Fruit fly (Drosophila melanogaster) whole organism, embryonic: ENCODE data around the gene Polr2I.

Source experiments
- Blimp-1 ChIP-seq: fragments of 200-800 bp; sonication (Bioruptor generic); optimal IDR thresholded peaks from 3 replicates; lab custom pipeline; 2018; ENCODE audit warnings: missing biosample characterization, missing genetic modification characterization, mild to moderate bottlenecking, moderate library complexity, missing genetic modification reagents
- Bteb2 ChIP-seq: fragments of 200-800 bp; sonication (Bioruptor generic); optimal IDR thresholded peaks from 2 replicates; lab custom pipeline; 2016; ENCODE audit warnings: missing biosample characterization, missing genetic modification characterization
- CG10209 ChIP-seq: fragments of 200-800 bp; sonication (Bioruptor generic); optimal IDR thresholded peaks from 3 replicates; lab custom pipeline; 2017; ENCODE audit warnings: missing biosample characterization, mild to moderate bottlenecking, missing genetic modification characterization, missing genetic modification reagents
- CG14667 ChIP-seq: fragments of 200-800 bp; sonication (Bioruptor generic); IDR thresholded peaks from 2 replicates; pipeline ENCODE4 v1.3.6; 2022; ENCODE audit warnings: missing biosample characterization, missing genetic modification characterization
- CG15073 ChIP-seq: fragments of 200-800 bp; sonication (Bioruptor generic); optimal IDR thresholded peaks from 2 replicates; lab custom pipeline; 2016; ENCODE audit warnings: missing biosample characterization, missing genetic modification characterization
- CG15514 ChIP-seq: fragments of 200-800 bp; sonication (Bioruptor generic); optimal IDR thresholded peaks from 3 replicates; lab custom pipeline; 2017; ENCODE audit warnings: missing biosample characterization, missing genetic modification characterization, mild to moderate bottlenecking, moderate library complexity, missing genetic modification reagents
- CG17328 ChIP-seq: fragments of 200-800 bp; sonication (Bioruptor generic); IDR thresholded peaks from 2 replicates; pipeline ENCODE4 v1.3.6; 2022; ENCODE audit warnings: missing biosample characterization, missing genetic modification characterization
- CG17612 ChIP-seq: fragments of 200-800 bp; sonication (Bioruptor generic); IDR thresholded peaks from 2 replicates; pipeline ENCODE4 v1.3.6; 2022; ENCODE audit warnings: missing biosample characterization, missing genetic modification characterization
- CG18599 ChIP-seq: fragments of 200-800 bp; sonication (Bioruptor generic); optimal IDR thresholded peaks from 3 replicates; lab custom pipeline; 2017; ENCODE audit warnings: missing biosample characterization, missing genetic modification characterization, mild to moderate bottlenecking, moderate library complexity, missing genetic modification reagents
- CG18619 ChIP-seq: fragments of 200-800 bp; sonication (Bioruptor generic); optimal IDR thresholded peaks from 3 replicates; lab custom pipeline; 2017; ENCODE audit warnings: missing biosample characterization, mild to moderate bottlenecking, missing genetic modification characterization
- CG18764 ChIP-seq: fragments of 200-800 bp; sonication (Bioruptor generic); optimal IDR thresholded peaks from 3 replicates; lab custom pipeline; 2016; ENCODE audit warnings: missing biosample characterization, missing genetic modification characterization
- CG3065 ChIP-seq: fragments of 200-800 bp; sonication (Bioruptor generic); optimal IDR thresholded peaks from 2 replicates; lab custom pipeline; 2016; ENCODE audit warnings: missing biosample characterization, missing genetic modification characterization
- CG31441 ChIP-seq: fragments of 200-800 bp; sonication (Bioruptor generic); IDR thresholded peaks from 2 replicates; pipeline ENCODE4 v1.3.6; 2022; ENCODE audit warnings: missing biosample characterization, missing genetic modification characterization
- CG34224 ChIP-seq: fragments of 200-800 bp; sonication (Bioruptor generic); IDR thresholded peaks from 3 replicates; pipeline ENCODE4 v1.3.6; 2022; ENCODE audit warnings: missing biosample characterization, missing genetic modification characterization; ENCODE audit not compliant: partially characterized antibody
- CG4282 ChIP-seq: fragments of 200-800 bp; sonication (Bioruptor generic); optimal IDR thresholded peaks from 2 replicates; lab custom pipeline; 2016; ENCODE audit warnings: missing biosample characterization, missing genetic modification characterization
- CG7556 ChIP-seq: fragments of 200-800 bp; sonication (Bioruptor generic); optimal IDR thresholded peaks from 2 replicates; lab custom pipeline; 2017; ENCODE audit warnings: missing biosample characterization, mild to moderate bottlenecking, missing genetic modification characterization
- CG7963 ChIP-seq: fragments of 200-800 bp; sonication (Bioruptor generic); IDR thresholded peaks from 3 replicates; pipeline ENCODE4 v1.3.6; 2022; ENCODE audit warnings: missing biosample characterization, missing genetic modification characterization; ENCODE audit not compliant: partially characterized antibody
- CG8478 ChIP-seq: fragments of >200 bp; optimal IDR thresholded peaks from 2 replicates; lab custom pipeline; 2018
- CG9797 ChIP-seq: fragments of 200-800 bp; sonication (Bioruptor generic); optimal IDR thresholded peaks from 3 replicates; lab custom pipeline; 2018; ENCODE audit warnings: missing biosample characterization, mild to moderate bottlenecking, missing genetic modification characterization
- CG9932 ChIP-seq: fragments of 200-800 bp; sonication (Bioruptor generic); IDR thresholded peaks from 2 replicates; pipeline ENCODE4 v1.3.6; 2022; ENCODE audit warnings: missing biosample characterization, missing genetic modification characterization
- D19B ChIP-seq: fragments of 200-800 bp; sonication (Bioruptor generic); optimal IDR thresholded peaks from 2 replicates; lab custom pipeline; 2017; ENCODE audit warnings: missing biosample characterization, mild to moderate bottlenecking, missing genetic modification characterization
- Doc3 ChIP-seq: fragments of 200-800 bp; sonication (Bioruptor generic); IDR thresholded peaks from 3 replicates; pipeline ENCODE4 v1.3.6; 2022; ENCODE audit warnings: missing biosample characterization, missing genetic modification characterization; ENCODE audit not compliant: partially characterized antibody
- Dref ChIP-seq: fragments of 200-800 bp; sonication (Bioruptor generic); IDR thresholded peaks from 2 replicates; pipeline ENCODE4 v1.3.6; 2022; ENCODE audit warnings: missing biosample characterization, missing genetic modification characterization
- Ets97D ChIP-seq: fragments of 200-800 bp; sonication (Bioruptor generic); optimal IDR thresholded peaks from 3 replicates; lab custom pipeline; 2016; ENCODE audit warnings: missing biosample characterization, missing genetic modification characterization
- HLH4C ChIP-seq: fragments of 200-800 bp; sonication (Bioruptor generic); IDR thresholded peaks from 3 replicates; pipeline ENCODE4 v1.3.6; 2022; ENCODE audit warnings: missing biosample characterization, missing genetic modification characterization; ENCODE audit not compliant: partially characterized antibody
- Hr3 ChIP-seq: fragments of 200-800 bp; sonication (Bioruptor generic); optimal IDR thresholded peaks from 3 replicates; lab custom pipeline; 2016; ENCODE audit warnings: missing biosample characterization, missing genetic modification characterization
- Nf-YA ChIP-seq: fragments of 200-800 bp; sonication (Bioruptor generic); IDR thresholded peaks from 2 replicates; pipeline ENCODE4 v1.3.6; 2022; ENCODE audit warnings: missing biosample characterization, missing genetic modification characterization
- Six4 ChIP-seq: fragments of 200-800 bp; sonication (Bioruptor generic); optimal IDR thresholded peaks from 2 replicates; lab custom pipeline; 2016; ENCODE audit warnings: missing biosample characterization, missing genetic modification characterization
- Sry-δ ChIP-seq: fragments of 200-800 bp; sonication (Bioruptor generic); optimal IDR thresholded peaks from 2 replicates; lab custom pipeline; 2016; ENCODE audit warnings: missing biosample characterization, missing genetic modification characterization
- Taf1 ChIP-seq: fragments of 200-800 bp; sonication (Bioruptor generic); IDR thresholded peaks from 2 replicates; pipeline ENCODE4 v1.3.6; 2022; ENCODE audit warnings: missing biosample characterization, missing genetic modification characterization
- ac ChIP-seq: fragments of 200-800 bp; sonication (Bioruptor generic); optimal IDR thresholded peaks from 3 replicates; lab custom pipeline; 2017; ENCODE audit warnings: missing biosample characterization, mild to moderate bottlenecking, missing genetic modification characterization
- ara ChIP-seq: fragments of 200-800 bp; sonication (Bioruptor generic); IDR thresholded peaks from 2 replicates; pipeline ENCODE4 v1.3.6; 2022; ENCODE audit warnings: missing biosample characterization, missing genetic modification characterization
- ci ChIP-seq: fragments of 200-800 bp; sonication (Bioruptor generic); IDR thresholded peaks from 3 replicates; pipeline ENCODE4 v1.3.6; 2022; ENCODE audit warnings: missing biosample characterization, missing genetic modification characterization
- dysf ChIP-seq: fragments of 200-800 bp; sonication (Bioruptor generic); IDR thresholded peaks from 3 replicates; pipeline ENCODE4 v1.3.6; 2022; ENCODE audit warnings: missing biosample characterization, missing genetic modification characterization
- fd102C ChIP-seq: fragments of 200-800 bp; sonication (Bioruptor generic); optimal IDR thresholded peaks from 2 replicates; lab custom pipeline; 2018; ENCODE audit warnings: missing biosample characterization, mild to moderate bottlenecking, missing genetic modification characterization, moderate library complexity
- gem ChIP-seq: fragments of 200-800 bp; sonication (Bioruptor generic); optimal IDR thresholded peaks from 2 replicates; lab custom pipeline; 2019; ENCODE audit warnings: missing biosample characterization, mild to moderate bottlenecking, missing genetic modification characterization, moderate library complexity
- gt ChIP-seq: fragments of 200-800 bp; sonication (Bioruptor generic); IDR thresholded peaks from 2 replicates; pipeline ENCODE4 v1.3.6; 2022; ENCODE audit warnings: missing biosample characterization, missing genetic modification characterization
- nerfin-1 ChIP-seq: fragments of 200-800 bp; sonication (Bioruptor generic); optimal IDR thresholded peaks from 3 replicates; lab custom pipeline; 2019; ENCODE audit warnings: missing biosample characterization, mild to moderate bottlenecking, missing genetic modification characterization, moderate library complexity
- onecut ChIP-seq: fragments of 200-800 bp; sonication (Bioruptor generic); IDR thresholded peaks from 2 replicates; pipeline ENCODE4 v1.3.6; 2022; ENCODE audit warnings: missing biosample characterization, missing genetic modification characterization
- psq ChIP-seq: fragments of 200-800 bp; sonication (Bioruptor generic); optimal IDR thresholded peaks from 2 replicates; lab custom pipeline; 2017; ENCODE audit warnings: missing biosample characterization, missing genetic modification characterization
- sens-2 ChIP-seq: fragments of 200-800 bp; sonication (Bioruptor generic); IDR thresholded peaks from 2 replicates; pipeline ENCODE4 v1.3.6; 2022; ENCODE audit warnings: missing biosample characterization, missing genetic modification characterization
- sima ChIP-seq: fragments of 200-800 bp; sonication (Bioruptor generic); optimal IDR thresholded peaks from 2 replicates; lab custom pipeline; 2016; ENCODE audit warnings: missing biosample characterization, missing genetic modification characterization
- sisA ChIP-seq: fragments of 200-800 bp; sonication (Bioruptor generic); IDR thresholded peaks from 2 replicates; pipeline ENCODE4 v1.3.6; 2022; ENCODE audit warnings: missing biosample characterization, missing genetic modification characterization
- slp2 ChIP-seq: fragments of 200-800 bp; sonication (Bioruptor generic); optimal IDR thresholded peaks from 2 replicates; lab custom pipeline; 2016; ENCODE audit warnings: missing biosample characterization, missing genetic modification characterization
- tgo ChIP-seq: fragments of 200-800 bp; sonication (Bioruptor generic); IDR thresholded peaks from 3 replicates; pipeline ENCODE4 v1.3.6; 2022; ENCODE audit warnings: missing biosample characterization, missing genetic modification characterization
- trem ChIP-seq: fragments of 200-800 bp; optimal IDR thresholded peaks from 3 replicates; lab custom pipeline; 2019; ENCODE audit warnings: missing biosample characterization, mild to moderate bottlenecking, missing genetic modification characterization, moderate library complexity
- trh ChIP-seq: fragments of 200-800 bp; sonication (Bioruptor generic); optimal IDR thresholded peaks from 2 replicates; lab custom pipeline; 2016; ENCODE audit warnings: missing biosample characterization, missing genetic modification characterization
- twi ChIP-seq: fragments of 200-800 bp; optimal IDR thresholded peaks from 2 replicates; lab custom pipeline; 2019; ENCODE audit warnings: missing biosample characterization, mild to moderate bottlenecking, missing genetic modification characterization, moderate library complexity
- vvl ChIP-seq: fragments of 200-800 bp; sonication (Bioruptor generic); IDR thresholded peaks from 2 replicates; pipeline ENCODE4 v1.3.6; 2022; ENCODE audit warnings: missing biosample characterization, missing genetic modification characterization
- wdn ChIP-seq: fragments of 200-800 bp; sonication (Bioruptor generic); IDR thresholded peaks from 2 replicates; pipeline ENCODE4 v1.3.6; 2022; ENCODE audit warnings: missing biosample characterization, missing genetic modification characterization
- wor ChIP-seq: fragments of 200-800 bp; sonication (Bioruptor generic); IDR thresholded peaks from 2 replicates; pipeline ENCODE4 v1.3.6; 2022; ENCODE audit warnings: missing biosample characterization, missing genetic modification characterization
- zf30C ChIP-seq: fragments of 200-800 bp; sonication (Bioruptor generic); optimal IDR thresholded peaks from 3 replicates; lab custom pipeline; 2018; ENCODE audit warnings: missing biosample characterization, mild to moderate bottlenecking, missing genetic modification characterization

The Polr2I gene

DNA sequence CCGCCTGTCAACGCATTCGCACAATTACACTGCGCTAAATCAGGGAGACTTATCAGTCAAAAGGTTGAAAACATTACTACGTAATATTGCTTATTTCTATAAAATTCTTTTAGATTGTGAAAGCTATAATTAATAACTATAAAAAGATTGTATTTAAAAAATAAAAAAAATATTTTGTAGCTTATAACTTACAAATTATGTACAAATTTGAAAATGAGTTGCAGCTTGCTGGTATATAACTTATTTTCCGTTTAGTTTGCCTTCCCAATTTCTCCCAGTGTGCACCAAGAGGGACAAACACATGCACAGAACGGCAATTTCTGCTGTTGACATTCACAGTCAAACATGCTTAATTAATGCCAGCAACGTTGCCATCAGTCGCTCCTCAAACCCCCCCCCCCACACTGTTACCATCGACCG is 44.9 kb downstream of the Polr2I start (continued):
- TF ChIP-seq HLH4C (GFP tag; lab: Robert Waterston, UW): no peak
- peak; percentile 21 for TF ChIP-seq twi (tag; lab: Kevin White, UChicago)
- TF ChIP-seq Sry-δ (GFP tag; lab: Kevin White, UChicago): no peak
- peak; percentile 59 for TF ChIP-seq CG17328 (GFP tag; lab: Robert Waterston, UW)
- TF ChIP-seq CG15514 (GFP tag; lab: Kevin White, UChicago): peak; percentile 62
- TF ChIP-seq Doc3 (GFP tag; lab: Robert Waterston, UW): no peak
- TF ChIP-seq CG17612 (GFP tag; lab: Robert Waterston, UW): no peak
- no peak for TF ChIP-seq CG3065 (GFP tag; lab: Kevin White, UChicago)
- peak; percentile 41 for TF ChIP-seq trem (tag; lab: Kevin White, UChicago)
- no peak for TF ChIP-seq CG4282 (GFP tag; lab: Kevin White, UChicago)
- no peak for TF ChIP-seq Nf-YA
- no peak for TF ChIP-seq CG7963
- TF ChIP-seq CG9797 (GFP tag; lab: Kevin White, UChicago): no peak
- peak; percentile 68 for TF ChIP-seq Taf1 (GFP tag; lab: Robert Waterston, UW)
- TF ChIP-seq Blimp-1 (GFP tag; lab: Kevin White, UChicago): peak; percentile 81
- no peak for TF ChIP-seq psq
- TF ChIP-seq D19B: peak; percentile 45
- TF ChIP-seq gt (GFP tag; lab: Robert Waterston, UW): no peak
- TF ChIP-seq wor (GFP tag; lab: Robert Waterston, UW): peak; percentile 55
- TF ChIP-seq CG14667 (GFP tag; lab: Robert Waterston, UW): 0 out of 2 replicates have a peak, but pooled peaks have one; percentile 25
- TF ChIP-seq fd102C (GFP tag; lab: Kevin White, UChicago): no peak
- TF ChIP-seq gem (tag; lab: Kevin White, UChicago): peak; percentile 86
- TF ChIP-seq ci: 0 out of 3 replicates have a peak, but pooled peaks have one; percentile 17
- TF ChIP-seq sima (GFP tag; lab: Kevin White, UChicago): no peak
- TF ChIP-seq Dref (GFP tag; lab: Robert Waterston, UW): no peak
- peak; percentile 76 for TF ChIP-seq tgo (GFP tag; lab: Robert Waterston, UW)
- no peak for TF ChIP-seq ac (GFP tag; lab: Kevin White, UChicago)
- TF ChIP-seq CG18619 (GFP tag; lab: Kevin White, UChicago): peak; percentile 67
- no peak for TF ChIP-seq onecut (GFP tag; lab: Robert Waterston, UW)
- peak; percentile 87 for TF ChIP-seq CG18599 (GFP tag; lab: Kevin White, UChicago)
- TF ChIP-seq CG31441 (GFP tag; lab: Robert Waterston, UW): peak; percentile 88
- no peak for TF ChIP-seq Ets97D (GFP tag; lab: Kevin White, UChicago)
- no peak for TF ChIP-seq zf30C
- 0 out of 2 replicates have a peak, but pooled peaks have one; percentile 35 for TF ChIP-seq ara (GFP tag; lab: Robert Waterston, UW)
- peak; percentile 51 for TF ChIP-seq sisA (GFP tag; lab: Robert Waterston, UW)
- TF ChIP-seq trh (GFP tag; lab: Kevin White, UChicago): no peak
- no peak for TF ChIP-seq Bteb2 (GFP tag; lab: Kevin White, UChicago)
- TF ChIP-seq CG7556 (GFP tag; lab: Kevin White, UChicago): peak; percentile 83
- TF ChIP-seq sens-2: 0 out of 2 replicates have a peak, but pooled peaks have one; percentile 16
- TF ChIP-seq CG9932 (GFP tag; lab: Robert Waterston, UW): 0 out of 2 replicates have a peak, but pooled peaks have one; percentile 21
- TF ChIP-seq CG10209 (GFP tag; lab: Kevin White, UChicago): peak; percentile 56
- TF ChIP-seq CG34224 (GFP tag; lab: Robert Waterston, UW): no peak
- TF ChIP-seq CG15073 (GFP tag; lab: Kevin White, UChicago): no peak
- no peak for TF ChIP-seq slp2 (GFP tag; lab: Kevin White, UChicago)
- TF ChIP-seq dysf (GFP tag; lab: Robert Waterston, UW): peak; percentile 81; the same call in 2 of the 3 replicates
- no peak for TF ChIP-seq wdn (GFP tag; lab: Robert Waterston, UW)
- TF ChIP-seq CG18764: peak; percentile 3
- peak; percentile 53 for TF ChIP-seq Hr3 (GFP tag; lab: Kevin White, UChicago)
- peak; percentile 41; the same call in 1 of the 2 replicates for TF ChIP-seq vvl (GFP tag; lab: Robert Waterston, UW)
- TF ChIP-seq Six4 (GFP tag; lab: Kevin White, UChicago): peak; percentile 40
- TF ChIP-seq nerfin-1: peak; percentile 57
- no peak for TF ChIP-seq CG8478 (lab: Kevin White, UChicago)
